Fruit fly (Drosophila melanogaster): Measurements from ENCODE around the gene CG31522.

Gene CG31522

DNA sequence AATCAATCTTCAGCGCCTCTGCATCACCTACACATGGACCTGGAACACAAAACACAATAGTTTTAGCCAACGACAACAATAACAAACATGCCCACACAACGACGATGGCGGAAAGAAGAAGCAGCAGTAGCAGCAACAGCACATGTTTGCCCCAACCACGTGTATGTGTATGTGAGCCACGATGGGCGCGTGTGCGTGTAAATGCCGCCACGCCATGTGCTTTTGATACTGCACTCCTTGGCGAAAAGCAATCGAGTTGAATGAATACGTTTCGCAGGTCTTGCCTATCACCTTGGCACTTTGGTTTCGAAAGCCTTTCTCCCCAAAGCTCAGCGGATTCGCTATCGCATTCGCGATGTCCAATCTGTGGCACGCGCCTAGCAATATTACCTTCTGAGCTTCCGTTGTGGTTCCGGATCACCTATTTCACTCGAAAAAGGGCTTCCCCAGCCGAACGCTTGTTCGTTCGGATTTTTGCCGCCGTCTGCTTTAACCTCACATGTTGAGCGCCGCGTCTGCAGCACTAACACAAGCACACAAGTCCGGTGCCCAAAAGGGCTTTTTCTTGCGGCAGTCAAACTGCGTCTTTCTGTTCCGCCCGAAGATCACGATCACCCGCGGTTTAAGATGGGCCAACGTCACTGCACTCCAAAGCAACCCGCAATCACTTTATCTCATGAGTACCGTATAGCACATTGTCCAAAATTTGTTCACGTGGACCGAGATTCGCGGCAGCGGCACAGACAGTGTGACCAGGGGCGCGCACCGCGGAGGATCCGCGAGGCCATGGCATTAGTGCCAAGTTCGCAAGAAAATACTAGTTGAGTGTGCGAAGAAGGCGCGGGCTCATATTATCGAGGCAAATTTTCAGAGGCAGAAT, 33.9 kb downstream of the CG31522 start, which contains the start of gene srl (continued):
- 0 out of 3 replicates have a peak, but pooled peaks have one; percentile 22 for TF ChIP-seq Doc3 (GFP tag; IDR thresholded peaks at IDR 0.05; ENCODE audit: partially characterized antibody)
- no peak for TF ChIP-seq ase (GFP tag; IDR thresholded peaks at IDR 0.05)
- no peak for TF ChIP-seq lmd (GFP tag; IDR thresholded peaks at IDR 0.05)
- TF ChIP-seq eve (GFP tag; optimal IDR thresholded peaks at IDR 0.05), result no peak
- no peak for TF ChIP-seq rib (GFP tag; IDR thresholded peaks at IDR 0.05)
- TF ChIP-seq CG7357 (GFP tag; IDR thresholded peaks at IDR 0.05), result no peak
- peak; percentile 76 for TF ChIP-seq sr (GFP tag; IDR thresholded peaks at IDR 0.05)
- no peak for TF ChIP-seq CG4404 (GFP tag; IDR thresholded peaks at IDR 0.05)
- TF ChIP-seq CG6813 (GFP tag; optimal IDR thresholded peaks at IDR 0.05), result no peak
- no peak for TF ChIP-seq zen (tag; optimal IDR thresholded peaks at IDR 0.05)
- no peak for TF ChIP-seq CG13624 (GFP tag; optimal IDR thresholded peaks at IDR 0.05)
- TF ChIP-seq CG12299 (tag; optimal IDR thresholded peaks at IDR 0.05), result no peak
- peak; percentile 93 for TF ChIP-seq CG17186 (GFP tag; optimal IDR thresholded peaks at IDR 0.05)
- peak; percentile 44 for TF ChIP-seq CG12769 (tag; optimal IDR thresholded peaks at IDR 0.05)
- no peak for TF ChIP-seq slou (GFP tag; optimal IDR thresholded peaks at IDR 0.05)
- peak; percentile 12 for TF ChIP-seq CG5180 (GFP tag; optimal IDR thresholded peaks at IDR 0.05)
- no peak for TF ChIP-seq Ada2b (GFP tag; IDR thresholded peaks at IDR 0.05)
- no peak for TF ChIP-seq Gsc (GFP tag; IDR thresholded peaks at IDR 0.05)
- TF ChIP-seq CG11723 (GFP tag; optimal IDR thresholded peaks at IDR 0.05), result no peak
- no peak for TF ChIP-seq cad (GFP tag; optimal IDR thresholded peaks at IDR 0.05)
- no peak for TF ChIP-seq Blimp-1 (GFP tag; optimal IDR thresholded peaks at IDR 0.05)
- TF ChIP-seq yki (optimal IDR thresholded peaks at IDR 0.05), result no peak
- no peak for TF ChIP-seq CG3065 (GFP tag; optimal IDR thresholded peaks at IDR 0.05)
- no peak for TF ChIP-seq CG7271 (tag; optimal IDR thresholded peaks at IDR 0.05)
- no peak for TF ChIP-seq CoRest (tag; optimal IDR thresholded peaks at IDR 0.05)
- TF ChIP-seq trh (GFP tag; optimal IDR thresholded peaks at IDR 0.05), result no peak
- TF ChIP-seq br (optimal IDR thresholded peaks at IDR 0.05), result no peak
- peak; percentile 35; the same call in 1 of the 2 replicates for TF ChIP-seq Scr (GFP tag; IDR thresholded peaks at IDR 0.05; ENCODE audit: partially characterized antibody)
- TF ChIP-seq inv (GFP tag; IDR thresholded peaks at IDR 0.05; ENCODE audit: partially characterized antibody), result no peak
- peak; percentile 66 for TF ChIP-seq trem (tag; optimal IDR thresholded peaks at IDR 0.05)
- TF ChIP-seq CG2875 (GFP tag; optimal IDR thresholded peaks at IDR 0.05), result no peak
- no peak for TF ChIP-seq CG14965 (GFP tag; optimal IDR thresholded peaks at IDR 0.05; ENCODE audit: borderline replicate concordance)
- no peak for TF ChIP-seq fu2 (GFP tag; optimal IDR thresholded peaks at IDR 0.05)
- TF ChIP-seq CG9876 (GFP tag; optimal IDR thresholded peaks at IDR 0.05), result no peak
- no peak for TF ChIP-seq CG12155 (GFP tag; optimal IDR thresholded peaks at IDR 0.05)
- no peak for TF ChIP-seq CG3838 (GFP tag; optimal IDR thresholded peaks at IDR 0.05)
- peak; percentile 52 for TF ChIP-seq HmgD (GFP tag; optimal IDR thresholded peaks at IDR 0.05)
- no peak for TF ChIP-seq Kr (GFP tag; optimal IDR thresholded peaks at IDR 0.05)
- TF ChIP-seq CG31224 (GFP tag; IDR thresholded peaks at IDR 0.05), result no peak
- no peak for TF ChIP-seq BtbVII (GFP tag; optimal IDR thresholded peaks at IDR 0.05)
- TF ChIP-seq Ets97D (GFP tag; optimal IDR thresholded peaks at IDR 0.05), result peak; percentile 70
- no peak for TF ChIP-seq exex (tag; optimal IDR thresholded peaks at IDR 0.05)
- TF ChIP-seq otp (GFP tag; IDR thresholded peaks at IDR 0.05), result 0 out of 3 replicates have a peak, but pooled peaks have one; percentile 5
- peak; percentile 48 for TF ChIP-seq CG3847 (GFP tag; IDR thresholded peaks at IDR 0.05)
- no peak for TF ChIP-seq CG6254 (GFP tag; optimal IDR thresholded peaks at IDR 0.05)
- TF ChIP-seq slbo (GFP tag; IDR thresholded peaks at IDR 0.05), result no peak
- TF ChIP-seq Hand (GFP tag; optimal IDR thresholded peaks at IDR 0.05), result no peak
- no peak for TF ChIP-seq CG10209 (GFP tag; optimal IDR thresholded peaks at IDR 0.05)
- TF ChIP-seq CG1024 (GFP tag; IDR thresholded peaks at IDR 0.05), result no peak
- no peak for TF ChIP-seq CG2678 (tag; optimal IDR thresholded peaks at IDR 0.05)
